Worm (Caenorhabditis elegans): ENCODE data around the gene Y32G9B.1.

DNA sequence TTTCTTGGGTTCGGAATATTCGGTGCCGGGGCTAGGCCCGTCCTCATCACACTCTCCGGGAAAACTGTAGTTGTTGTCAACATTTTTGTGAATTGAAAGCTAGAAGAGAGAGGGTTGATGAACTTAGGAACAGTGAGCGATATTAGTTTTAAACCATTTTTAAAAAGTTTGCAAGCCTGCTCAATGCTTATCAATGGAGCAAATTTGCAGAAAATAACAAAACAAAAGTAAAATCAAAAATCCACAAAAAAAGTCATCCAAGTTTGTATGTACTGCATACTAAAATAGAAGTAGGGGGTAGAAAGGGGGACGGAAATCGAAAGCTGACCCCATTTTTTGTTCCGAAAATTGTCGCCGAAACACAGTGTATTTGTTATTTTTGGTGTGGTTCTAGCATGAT is 26.3 kb upstream of the Y32G9B.1 start, which contains the start of gene T10B5.10:
- TF ChIP-seq snpc-4 (tag; optimal IDR thresholded peaks at IDR 0.05) (no peak), nhr-12 (tag; optimal IDR thresholded peaks at IDR 0.05) (no peak), nhr-237 (tag; optimal IDR thresholded peaks at IDR 0.05) (no peak), unc-62 (GFP tag; optimal IDR thresholded peaks at IDR 0.05) (no peak), sem-2 (GFP tag; optimal IDR thresholded peaks at IDR 0.05) (no peak), blmp-1 (tag; optimal IDR thresholded peaks at IDR 0.05) (no peak), lsy-2 (tag; optimal IDR thresholded peaks at IDR 0.05) (no peak), ztf-11 (tag; optimal IDR thresholded peaks at IDR 0.05) (no peak), lin-13 (tag; optimal IDR thresholded peaks at IDR 0.05) (no peak), elt-3 (tag; optimal IDR thresholded peaks at IDR 0.05) (no peak), M03D4.4 (tag; optimal IDR thresholded peaks at IDR 0.05) (no peak), unc-39 (tag; optimal IDR thresholded peaks at IDR 0.05) (no peak), ceh-83 (GFP tag; optimal IDR thresholded peaks at IDR 0.05) (no peak), ces-1 (GFP tag; optimal IDR thresholded peaks at IDR 0.05) (no peak)

Data from whole organism, mixed stage, embryonic.